Worm (Caenorhabditis elegans) whole organism, L4 larva: ENCODE data around the gene C07G1.7.

ENCODE experiments used
- ZK546.5 ChIP-seq, 2 experiments: sonication (generic microtip); optimal IDR thresholded peaks; 2 replicates each; lab custom pipeline; 2017; ENCODE audit warnings: missing biosample characterization in 2 of 2, missing genetic modification characterization in 2 of 2
- aly-2 ChIP-seq: sonication (generic microtip); optimal IDR thresholded peaks from 2 replicates; lab custom pipeline; 2018; ENCODE audit warnings: missing biosample characterization, missing genetic modification characterization
- arid-1 ChIP-seq: fragments of 200-800 bp; sonication (Bioruptor generic); conservative IDR thresholded peaks from 2 replicates; pipeline ENCODE4 v1.3.6; 2022; ENCODE audit warnings: missing genetic modification reagents, missing genetic modification characterization, missing compliant biosample characterization
- nhr-10 ChIP-seq: fragments of 150-350 bp; optimal IDR thresholded peaks from 2 replicates; lab custom pipeline; 2014; ENCODE audit warnings: missing biosample characterization, missing genetic modification characterization
- snpc-4 ChIP-seq: fragments of 150-350 bp; optimal IDR thresholded peaks from 2 replicates; lab custom pipeline; 2014; ENCODE audit warnings: missing biosample characterization, missing genetic modification characterization
- ztf-11 ChIP-seq: fragments of 150-350 bp; optimal IDR thresholded peaks from 2 replicates; lab custom pipeline; 2014; ENCODE audit warnings: missing biosample characterization, missing genetic modification characterization

DNA sequence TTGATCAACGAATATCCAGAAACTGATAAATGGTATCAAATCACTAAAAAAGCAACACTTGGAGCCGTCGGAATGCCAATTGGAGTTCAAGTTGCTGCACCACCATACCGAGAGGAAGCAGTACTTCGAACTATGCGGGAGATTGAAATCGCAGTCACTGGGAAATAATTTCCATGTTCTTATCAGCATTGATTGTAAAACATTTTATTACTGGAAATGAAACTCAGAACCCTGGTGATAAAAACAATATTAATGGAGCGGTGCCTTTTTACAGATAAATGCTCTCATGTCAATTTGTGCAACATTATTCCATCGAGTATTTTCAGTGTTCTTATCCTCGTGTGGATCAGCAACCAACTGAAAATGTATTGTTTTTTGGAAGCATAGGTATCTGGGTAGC lies 49.9 kb downstream of the C07G1.7 start:
- TF ChIP-seq nhr-10 (tag; lab: Kevin White, UChicago): no peak
- no peak for TF ChIP-seq arid-1 (GFP tag; lab: Robert Waterston, UW)
- TF ChIP-seq ztf-11 (tag; lab: Kevin White, UChicago): no peak
- TF ChIP-seq snpc-4 (tag; lab: Kevin White, UChicago): no peak
- TF ChIP-seq aly-2 (tag; lab: Kevin White, UChicago): no peak
- no peak for TF ChIP-seq ZK546.5 (tag; optimal IDR thresholded peaks at IDR 0.05; lab: Kevin White, UChicago)
